Fruit fly (Drosophila melanogaster): Measurements from ENCODE around the gene CG13896.

DNA sequence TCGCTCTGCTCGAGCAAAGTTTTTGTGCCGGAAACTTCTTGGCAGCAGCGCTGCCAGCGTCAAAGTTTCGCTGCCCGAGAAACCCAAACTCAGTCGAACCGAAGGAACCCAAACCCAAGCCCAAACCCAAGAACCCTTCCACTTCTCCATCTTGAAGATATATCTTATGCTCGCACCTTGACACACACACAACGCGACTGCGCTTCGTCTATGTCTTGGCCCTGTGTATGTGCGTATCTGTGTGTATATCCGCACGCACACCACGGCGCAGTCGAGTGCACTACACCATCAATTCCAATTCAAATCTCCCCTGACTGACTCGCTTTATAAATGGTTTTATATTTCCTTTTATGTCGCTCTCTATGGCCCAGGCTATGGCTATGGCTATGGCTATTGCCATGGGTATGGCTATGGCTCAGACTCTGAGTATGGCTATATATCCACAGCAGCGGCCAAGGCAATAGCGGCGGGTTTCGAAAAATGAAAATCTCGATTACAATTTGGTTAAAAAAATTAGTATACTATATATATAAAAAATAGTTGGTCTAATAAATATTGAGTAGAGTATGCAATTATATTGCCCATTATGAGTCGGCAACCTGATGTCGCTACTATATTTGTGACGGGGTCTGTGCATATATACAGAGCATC lies 15.1 kb downstream of the CG13896 start:
- TF ChIP-seq Sin3A (optimal IDR thresholded peaks at IDR 0.05): no peak
- no peak for TF ChIP-seq psq (optimal IDR thresholded peaks at IDR 0.05)
